Worm (Caenorhabditis elegans): ENCODE results near the gene plpp-1.1.

plpp-1.1 gene

ce11 chrII:3927943-3928393 lies at the start of gene plpp-1.1:
Gene plpp-1.1, minus strand, starts transcription at chrII:3927993.
- TF ChIP-seq zfh-2 (GFP tag; conservative IDR thresholded peaks at IDR 0.05) (0 out of 2 replicates have a peak, but pooled peaks have one; percentile 9), ceh-40 (GFP tag; IDR thresholded peaks at IDR 0.05) (no peak), nfyb-1 (GFP tag; IDR thresholded peaks at IDR 0.05) (0 out of 2 replicates have a peak, but pooled peaks have one; percentile 66)

DNA sequence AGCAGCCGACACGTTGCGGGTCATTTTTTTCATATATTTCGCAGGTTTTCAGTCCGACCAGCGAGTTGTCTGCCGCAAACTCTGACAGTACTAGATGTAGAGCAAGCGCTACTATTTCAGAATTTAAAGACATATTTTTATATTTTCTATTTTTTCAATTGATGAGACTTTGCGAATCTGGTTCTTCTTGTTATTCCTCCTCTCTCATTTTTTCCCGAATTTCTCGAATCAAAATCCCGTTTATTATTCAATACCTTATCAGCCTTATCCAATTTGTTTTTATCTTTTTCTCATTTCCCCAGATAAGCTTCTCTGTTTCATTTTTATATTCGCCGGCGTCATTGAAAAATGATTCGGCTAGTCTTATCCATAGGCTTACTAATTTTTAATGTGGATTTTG lies 48.1 kb upstream of the plpp-1.1 start, which contains the start of gene dos-2:
Gene dos-2, plus strand, starts transcription at position 301 of the 400 bp plus-strand sequence.
- no peak for TF ChIP-seq C06A6.2 (GFP tag; conservative IDR thresholded peaks at IDR 0.05)
- no peak for TF ChIP-seq hmg-1.2 (GFP tag; IDR thresholded peaks at IDR 0.05)
- TF ChIP-seq ztf-28 (GFP tag; IDR thresholded peaks at IDR 0.05), result no peak
- no peak for TF ChIP-seq lag-1 (GFP tag; IDR thresholded peaks at IDR 0.05)
- TF ChIP-seq zim-3 (tag; optimal IDR thresholded peaks at IDR 0.05), result no peak
- TF ChIP-seq ceh-91 (GFP tag; IDR thresholded peaks at IDR 0.05), result no peak
- TF ChIP-seq ets-4 (GFP tag; optimal IDR thresholded peaks at IDR 0.05), result no peak
- no peak for TF ChIP-seq nfyb-1 (GFP tag; IDR thresholded peaks at IDR 0.05)

DNA sequence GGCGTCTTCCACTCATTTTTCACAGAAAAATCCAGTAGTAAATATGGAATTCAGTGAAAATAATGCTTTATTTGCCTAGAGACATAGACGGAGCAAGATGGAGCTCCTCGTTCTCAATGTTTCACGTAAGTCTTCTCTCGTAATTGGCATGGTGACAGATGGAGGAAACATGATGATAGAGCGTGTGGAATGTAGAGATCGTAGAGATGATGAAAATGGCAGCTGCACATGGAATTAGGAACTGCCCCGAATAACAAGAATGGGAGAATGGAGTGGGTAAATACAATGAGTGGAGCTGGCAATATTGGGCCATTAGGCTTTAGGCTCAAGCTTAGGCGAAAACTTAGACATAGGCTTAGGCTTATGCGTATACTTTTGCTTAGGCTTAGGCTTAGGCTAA lies 47.2 kb upstream of the plpp-1.1 start, which contains the start of gene cank-26:
Gene cank-26, minus strand, starts transcription at position 113 of the 400 bp plus-strand sequence.
- TF ChIP-seq rcor-1 (GFP tag; IDR thresholded peaks at IDR 0.05) (no peak), F49E8.2 (tag; optimal IDR thresholded peaks at IDR 0.05; ENCODE audit: insufficient read depth) (no peak), F52B5.7 (tag; optimal IDR thresholded peaks at IDR 0.05) (no peak), Y56A3A.18 (GFP tag; IDR thresholded peaks at IDR 0.05) (no peak), aptf-3 (GFP tag; IDR thresholded peaks at IDR 0.05) (no peak), ceh-79 (tag; optimal IDR thresholded peaks at IDR 0.05) (no peak), ztf-6 (GFP tag; IDR thresholded peaks at IDR 0.05) (no peak), egrh-3 (GFP tag; IDR thresholded peaks at IDR 0.05) (no peak), nhr-80 (tag; optimal IDR thresholded peaks at IDR 0.05) (no peak), C06A6.2 (GFP tag; conservative IDR thresholded peaks at IDR 0.05) (no peak), cebp-1 (GFP tag; IDR thresholded peaks at IDR 0.05) (no peak), cebp-1 (tag; optimal IDR thresholded peaks at IDR 0.05) (no peak), Y53F4B.3 (GFP tag; IDR thresholded peaks at IDR 0.05) (no peak), D2030.7 (GFP tag; IDR thresholded peaks at IDR 0.05) (no peak), akir-1 (GFP tag; optimal IDR thresholded peaks at IDR 0.05) (no peak), attf-3 (GFP tag; conservative IDR thresholded peaks at IDR 0.05) (no peak), nfya-1 (tag; optimal IDR thresholded peaks at IDR 0.05; ENCODE audit: borderline replicate concordance, insufficient read depth) (no peak), nfya-2 (GFP tag; IDR thresholded peaks at IDR 0.05) (no peak), lin-35 (GFP tag; optimal IDR thresholded peaks at IDR 0.05) (no peak), him-1 (tag; optimal IDR thresholded peaks at IDR 0.05) (no peak), dox-1 (GFP tag; IDR thresholded peaks at IDR 0.05) (no peak)

- 0 out of 2 replicates have a peak, but pooled peaks have one; percentile 70 for TF ChIP-seq Y79H2A.3 (GFP tag; conservative IDR thresholded peaks at IDR 0.05)
- TF ChIP-seq lsy-27 (tag; optimal IDR thresholded peaks at IDR 0.05; ENCODE audit: borderline replicate concordance, insufficient read depth), result no peak
- no peak for TF ChIP-seq Y95B8A.8 (GFP tag; IDR thresholded peaks at IDR 0.05)
- no peak for TF ChIP-seq nhr-120 (GFP tag; IDR thresholded peaks at IDR 0.05)
- TF ChIP-seq tlf-1 (GFP tag; optimal IDR thresholded peaks at IDR 0.05), result no peak
- TF ChIP-seq ceh-40 (GFP tag; IDR thresholded peaks at IDR 0.05), result no peak
- no peak for TF ChIP-seq K11D2.4 (GFP tag; IDR thresholded peaks at IDR 0.05)
These were observed 44.4 kb upstream of the plpp-1.1 start, which contains the start of gene K10G6.9 for ce11 chrII:3972153-3972552. Gene K10G6.9, plus strand, starts transcription at chrII:3972262.

Measured in whole organism, young adult.